Worm (Caenorhabditis elegans) whole organism, L4/young adult: ENCODE measurements around the gene dss-1.

ENCODE experiments used
- dao-5 ChIP-seq: sonication (generic microtip); optimal IDR thresholded peaks from 2 replicates; lab custom pipeline; 2016; ENCODE audit warnings: missing genotype, missing genetic modification characterization, moderate library complexity, missing compliant biosample characterization
- him-1 ChIP-seq: sonication (generic microtip); optimal IDR thresholded peaks from 2 replicates; lab custom pipeline; 2016; ENCODE audit warnings: missing genotype, missing genetic modification reagents, missing genetic modification characterization, missing compliant biosample characterization

DNA sequence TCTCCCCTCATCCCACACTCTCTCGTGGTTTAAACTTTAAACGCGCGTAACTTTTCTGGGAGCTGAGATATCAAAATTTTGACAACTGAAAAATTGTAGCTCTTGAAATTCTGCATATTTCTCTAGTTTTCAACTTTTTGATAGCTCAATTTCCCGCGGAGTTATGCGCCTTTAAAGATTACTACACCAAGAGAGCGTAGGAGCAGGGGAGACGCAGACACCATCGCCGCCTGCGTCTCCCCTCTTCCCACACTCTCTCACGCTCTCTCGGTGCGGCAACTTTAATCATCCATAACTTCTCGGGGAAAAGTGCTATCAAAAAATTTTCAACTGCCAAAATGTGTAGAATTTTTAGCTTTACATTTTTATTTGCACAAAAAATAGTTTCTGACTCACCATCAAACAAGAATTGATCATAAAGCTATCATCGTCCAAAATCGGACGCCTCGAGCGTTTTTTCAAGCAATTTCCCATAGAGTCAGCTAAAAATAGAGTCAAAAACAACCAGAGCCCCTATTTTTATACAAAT, 19.9 kb downstream of the dss-1 start, which contains the start of gene eak-3:
- TF ChIP-seq dao-5 (tag; lab: Kevin White, UChicago) (no peak), him-1 (no peak)
